Worm (Caenorhabditis elegans) whole organism, L2 larva: ENCODE data around the gene sprr-1.

Experiments used
- ZK546.5 ChIP-seq: sonication (generic microtip); optimal IDR thresholded peaks from 2 replicates; lab custom pipeline; 2017; ENCODE audit warnings: missing biosample characterization, missing genetic modification characterization
- nhr-11 ChIP-seq: fragments of 150-350 bp; optimal IDR thresholded peaks from 2 replicates; lab custom pipeline; 2014; ENCODE audit warnings: missing biosample characterization, missing genetic modification characterization
- nhr-129 ChIP-seq: fragments of 150-350 bp; optimal IDR thresholded peaks from 2 replicates; lab custom pipeline; 2014; ENCODE audit warnings: missing biosample characterization, missing genetic modification characterization
- nhr-6 ChIP-seq: fragments of 150-350 bp; optimal IDR thresholded peaks from 2 replicates; lab custom pipeline; 2014; ENCODE audit warnings: missing biosample characterization, missing genetic modification characterization
- unc-62 ChIP-seq: fragments of 150-350 bp; optimal IDR thresholded peaks from 2 replicates; lab custom pipeline; 2014; ENCODE audit warnings: missing biosample characterization, missing genetic modification reagents, missing genetic modification characterization
- zag-1 ChIP-seq: fragments of 150-350 bp; optimal IDR thresholded peaks from 2 replicates; lab custom pipeline; 2014; ENCODE audit warnings: missing biosample characterization, missing genetic modification characterization

DNA sequence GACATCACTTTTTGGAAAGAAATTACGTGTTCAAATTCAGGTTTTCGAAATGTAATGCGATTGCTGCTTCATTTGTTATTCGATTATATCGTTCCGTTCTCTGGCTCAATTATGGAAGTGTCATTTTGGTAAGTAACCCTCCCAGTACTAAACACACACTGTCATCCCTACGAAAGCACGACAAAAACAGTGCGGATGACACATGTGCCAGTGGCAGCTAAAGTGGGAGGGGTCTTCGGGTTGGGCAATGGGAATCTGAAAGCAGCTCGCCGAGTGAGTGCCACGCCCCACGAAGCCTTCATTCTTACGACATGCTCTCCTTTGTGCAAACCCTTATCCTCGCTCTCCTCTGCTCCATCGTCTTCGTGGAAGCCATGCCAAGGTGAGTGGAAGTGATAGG is 32.6 kb upstream of the sprr-1 start, which contains the start of gene flp-32:
- TF ChIP-seq nhr-129 (no peak), unc-62 (GFP tag; lab: Kevin White, UChicago) (no peak), zag-1 (no peak), ZK546.5 (tag; lab: Kevin White, UChicago) (no peak), nhr-11 (tag; lab: Kevin White, UChicago) (no peak), nhr-6 (no peak)
